Fruit fly (Drosophila melanogaster) whole organism, embryonic: ENCODE measurements around the gene CG7656.

Source experiments
- Bteb2 ChIP-seq: fragments of 200-800 bp; sonication (Bioruptor generic); optimal IDR thresholded peaks from 2 replicates; lab custom pipeline; 2016; ENCODE audit warnings: missing biosample characterization, missing genetic modification characterization
- CG11695 ChIP-seq: fragments of 200-800 bp; sonication (Bioruptor generic); IDR thresholded peaks from 3 replicates; pipeline ENCODE4 v1.3.6; 2022; ENCODE audit warnings: missing biosample characterization, missing genetic modification characterization
- CG12104 ChIP-seq: fragments of 200-800 bp; sonication (Bioruptor generic); optimal IDR thresholded peaks from 3 replicates; lab custom pipeline; 2016; ENCODE audit warnings: missing biosample characterization, missing genetic modification characterization
- CG13296 ChIP-seq: fragments of 200-800 bp; sonication (Bioruptor generic); optimal IDR thresholded peaks from 3 replicates; lab custom pipeline; 2018; ENCODE audit warnings: missing biosample characterization, mild to moderate bottlenecking, missing genetic modification characterization
- CG13424 ChIP-seq: fragments of 200-800 bp; sonication (Bioruptor generic); optimal IDR thresholded peaks from 2 replicates; lab custom pipeline; 2019; ENCODE audit warnings: missing biosample characterization, mild to moderate bottlenecking, missing genetic modification characterization, moderate library complexity
- CG14667 ChIP-seq: fragments of 200-800 bp; sonication (Bioruptor generic); IDR thresholded peaks from 2 replicates; pipeline ENCODE4 v1.3.6; 2022; ENCODE audit warnings: missing biosample characterization, missing genetic modification characterization
- CG15073 ChIP-seq: fragments of 200-800 bp; sonication (Bioruptor generic); optimal IDR thresholded peaks from 2 replicates; lab custom pipeline; 2016; ENCODE audit warnings: missing biosample characterization, missing genetic modification characterization
- CG15269 ChIP-seq: fragments of 200-800 bp; sonication (Bioruptor generic); optimal IDR thresholded peaks from 2 replicates; lab custom pipeline; 2018; ENCODE audit warnings: missing biosample characterization, mild to moderate bottlenecking, missing genetic modification characterization, moderate library complexity
- CG1603 ChIP-seq: fragments of 200-800 bp; sonication (Bioruptor generic); optimal IDR thresholded peaks from 2 replicates; lab custom pipeline; 2019; ENCODE audit warnings: missing biosample characterization, mild to moderate bottlenecking, missing genetic modification characterization, moderate library complexity
- CG17829 ChIP-seq: fragments of 200-800 bp; optimal IDR thresholded peaks from 2 replicates; lab custom pipeline; 2019; ENCODE audit warnings: missing biosample characterization, mild to moderate bottlenecking, missing genetic modification characterization, moderate library complexity
- CG2129 ChIP-seq: fragments of 200-800 bp; sonication (Bioruptor generic); IDR thresholded peaks from 2 replicates; pipeline ENCODE4 v1.3.6; 2022; ENCODE audit warnings: missing biosample characterization, missing genetic modification characterization; ENCODE audit not compliant: partially characterized antibody
- CG2199 ChIP-seq: fragments of 200-800 bp; sonication (Bioruptor generic); IDR thresholded peaks from 3 replicates; pipeline ENCODE4 v1.3.6; 2022; ENCODE audit warnings: missing biosample characterization, missing genetic modification characterization
- CG2202 ChIP-seq: fragments of 200-800 bp; sonication (Bioruptor generic); optimal IDR thresholded peaks from 2 replicates; lab custom pipeline; 2018; ENCODE audit warnings: missing biosample characterization, mild to moderate bottlenecking, missing genetic modification characterization
- CG31224 ChIP-seq: fragments of 200-800 bp; sonication (Bioruptor generic); IDR thresholded peaks from 2 replicates; pipeline ENCODE4 v1.3.6; 2022; ENCODE audit warnings: missing biosample characterization, missing genetic modification characterization
- CG3407 ChIP-seq: fragments of 200-800 bp; sonication (Bioruptor generic); optimal IDR thresholded peaks from 2 replicates; lab custom pipeline; 2018; ENCODE audit warnings: missing biosample characterization, mild to moderate bottlenecking, missing genetic modification characterization
- CG3838 ChIP-seq: fragments of 200-800 bp; sonication (Bioruptor generic); optimal IDR thresholded peaks from 3 replicates; lab custom pipeline; 2016; ENCODE audit warnings: missing biosample characterization, missing genetic modification characterization
- CG4360 ChIP-seq: fragments of 200-800 bp; sonication (Bioruptor generic); IDR thresholded peaks from 2 replicates; pipeline ENCODE4 v1.3.6; 2022; ENCODE audit warnings: missing biosample characterization, missing genetic modification characterization
- CG4854 ChIP-seq: fragments of 200-800 bp; sonication (Bioruptor generic); optimal IDR thresholded peaks from 2 replicates; lab custom pipeline; 2016; ENCODE audit warnings: missing biosample characterization, missing genetic modification characterization, inconsistent platforms
- CG7372 ChIP-seq: fragments of 200-800 bp; sonication (Bioruptor generic); IDR thresholded peaks from 2 replicates; pipeline ENCODE4 v1.3.6; 2022; ENCODE audit warnings: missing biosample characterization, missing genetic modification characterization
- Camta ChIP-seq: fragments of 200-800 bp; sonication (Bioruptor generic); optimal IDR thresholded peaks from 2 replicates; lab custom pipeline; 2016; ENCODE audit warnings: missing biosample characterization, missing genetic modification characterization
- Dad ChIP-seq: fragments of 200-800 bp; sonication (Bioruptor generic); optimal IDR thresholded peaks from 3 replicates; lab custom pipeline; 2016; ENCODE audit warnings: missing biosample characterization, missing genetic modification characterization
- Deaf1 ChIP-seq: fragments of 200-800 bp; optimal IDR thresholded peaks from 3 replicates; lab custom pipeline; 2019; ENCODE audit warnings: missing biosample characterization, mild to moderate bottlenecking, missing genetic modification characterization, moderate library complexity
- Doc2 ChIP-seq: fragments of 200-800 bp; sonication (Bioruptor generic); IDR thresholded peaks from 2 replicates; pipeline ENCODE4 v1.3.6; 2022; ENCODE audit warnings: missing biosample characterization, missing genetic modification characterization
- Ets65A ChIP-seq: fragments of 200-800 bp; sonication (Bioruptor generic); peaks from one replicate; lab custom pipeline; 2016; ENCODE audit warnings: missing biosample characterization, missing genetic modification characterization
- Ets97D ChIP-seq: fragments of 200-800 bp; sonication (Bioruptor generic); optimal IDR thresholded peaks from 3 replicates; lab custom pipeline; 2016; ENCODE audit warnings: missing biosample characterization, missing genetic modification characterization
- GATAe ChIP-seq: fragments of 200-800 bp; sonication (Bioruptor generic); conservative IDR thresholded peaks from 2 replicates; pipeline ENCODE4 v1.3.6; 2022; ENCODE audit warnings: missing biosample characterization, missing genetic modification characterization
- HHEX ChIP-seq: fragments of 200-800 bp; sonication (Bioruptor generic); optimal IDR thresholded peaks from 3 replicates; lab custom pipeline; 2017; ENCODE audit warnings: missing biosample characterization, mild to moderate bottlenecking, missing genetic modification characterization, missing genetic modification reagents
- HLHmδ ChIP-seq: fragments of 200-800 bp; sonication (Bioruptor generic); optimal IDR thresholded peaks from 2 replicates; lab custom pipeline; 2018; ENCODE audit warnings: missing biosample characterization, mild to moderate bottlenecking, missing genetic modification characterization, moderate library complexity
- Hsf ChIP-seq: fragments of 200-800 bp; sonication (Bioruptor generic); optimal IDR thresholded peaks from 3 replicates; lab custom pipeline; 2016; ENCODE audit warnings: missing biosample characterization, missing genetic modification characterization
- Med ChIP-seq: fragments of 200-800 bp; sonication (Bioruptor generic); peaks from one replicate; lab custom pipeline; 2016; ENCODE audit warnings: missing biosample characterization, missing genetic modification characterization, mild to moderate bottlenecking, inconsistent platforms, moderate library complexity
- Mes4 ChIP-seq: fragments of 200-800 bp; sonication (Bioruptor generic); optimal IDR thresholded peaks from 2 replicates; lab custom pipeline; 2016; ENCODE audit warnings: missing biosample characterization, missing genetic modification characterization
- Nf-YB ChIP-seq: fragments of 200-800 bp; sonication (Bioruptor generic); optimal IDR thresholded peaks from 3 replicates; lab custom pipeline; 2019; ENCODE audit warnings: missing biosample characterization, mild to moderate bottlenecking, missing genetic modification characterization, moderate library complexity
- Nf-YC ChIP-seq: fragments of 200-800 bp; optimal IDR thresholded peaks from 3 replicates; lab custom pipeline; 2019; ENCODE audit warnings: missing biosample characterization, mild to moderate bottlenecking, missing genetic modification characterization, moderate library complexity
- Optix ChIP-seq: fragments of 200-800 bp; sonication (Bioruptor generic); IDR thresholded peaks from 3 replicates; pipeline ENCODE4 v1.3.6; 2022; ENCODE audit warnings: missing biosample characterization, missing genetic modification characterization
- Spps ChIP-seq: fragments of 200-800 bp; sonication (Bioruptor generic); optimal IDR thresholded peaks from 2 replicates; lab custom pipeline; 2018; ENCODE audit warnings: missing biosample characterization, mild to moderate bottlenecking, missing genetic modification characterization
- Stat92E ChIP-seq, 3 experiments: fragments of >200 bp in 2 of 3; fragments of 200-800 bp in 1 of 3; sonication (Bioruptor generic) in 1 of 3; optimal IDR thresholded peaks; 2 replicates each; lab custom pipeline; 2017 to 2019; ENCODE audit warnings: missing biosample characterization in 3 of 3, missing genetic modification characterization in 3 of 3, mild to moderate bottlenecking in 1 of 3, moderate library complexity in 1 of 3
- ara ChIP-seq: fragments of 200-800 bp; sonication (Bioruptor generic); IDR thresholded peaks from 2 replicates; pipeline ENCODE4 v1.3.6; 2022; ENCODE audit warnings: missing biosample characterization, missing genetic modification characterization
- croc ChIP-seq: fragments of 200-800 bp; sonication (Bioruptor generic); conservative IDR thresholded peaks from 3 replicates; pipeline ENCODE4 v1.3.6; 2022; ENCODE audit warnings: missing biosample characterization, missing genetic modification characterization
- fd64A ChIP-seq: fragments of 200-800 bp; sonication (Bioruptor generic); optimal IDR thresholded peaks from 3 replicates; lab custom pipeline; 2018; ENCODE audit warnings: missing biosample characterization, mild to moderate bottlenecking, missing genetic modification characterization
- knrl ChIP-seq: fragments of 200-800 bp; sonication (Bioruptor generic); IDR thresholded peaks from 3 replicates; pipeline ENCODE4 v1.3.6; 2022; ENCODE audit warnings: missing biosample characterization, missing genetic modification characterization; ENCODE audit not compliant: partially characterized antibody
- lab ChIP-seq: fragments of 200-800 bp; sonication (Bioruptor generic); optimal IDR thresholded peaks from 3 replicates; lab custom pipeline; 2017; ENCODE audit warnings: missing biosample characterization, missing genetic modification characterization, mild to moderate bottlenecking, moderate library complexity, missing genetic modification reagents
- maf-S ChIP-seq: fragments of 200-800 bp; sonication (Bioruptor generic); optimal IDR thresholded peaks from 2 replicates; lab custom pipeline; 2016; ENCODE audit warnings: missing biosample characterization, missing genetic modification characterization
- onecut ChIP-seq: fragments of 200-800 bp; sonication (Bioruptor generic); IDR thresholded peaks from 2 replicates; pipeline ENCODE4 v1.3.6; 2022; ENCODE audit warnings: missing biosample characterization, missing genetic modification characterization
- pum ChIP-seq: fragments of 200-800 bp; sonication (Bioruptor generic); optimal IDR thresholded peaks from 2 replicates; lab custom pipeline; 2016; ENCODE audit warnings: missing biosample characterization, missing genetic modification characterization
- sima ChIP-seq: fragments of 200-800 bp; sonication (Bioruptor generic); optimal IDR thresholded peaks from 2 replicates; lab custom pipeline; 2016; ENCODE audit warnings: missing biosample characterization, missing genetic modification characterization
- sqz ChIP-seq: fragments of 200-800 bp; sonication (Bioruptor generic); optimal IDR thresholded peaks from 3 replicates; lab custom pipeline; 2018; ENCODE audit warnings: missing biosample characterization, mild to moderate bottlenecking, missing genetic modification characterization
- tgo ChIP-seq: fragments of 200-800 bp; sonication (Bioruptor generic); IDR thresholded peaks from 3 replicates; pipeline ENCODE4 v1.3.6; 2022; ENCODE audit warnings: missing biosample characterization, missing genetic modification characterization
- zf30C ChIP-seq: fragments of 200-800 bp; sonication (Bioruptor generic); optimal IDR thresholded peaks from 3 replicates; lab custom pipeline; 2018; ENCODE audit warnings: missing biosample characterization, mild to moderate bottlenecking, missing genetic modification characterization
- zfh2 ChIP-seq: fragments of 200-800 bp; sonication (Bioruptor generic); optimal IDR thresholded peaks from 2 replicates; lab custom pipeline; 2016; ENCODE audit warnings: missing biosample characterization, missing genetic modification characterization

The CG7656 gene

dm6 chr3L:15625676-15626414 is 37.9 kb upstream of the CG7656 start (continued):
- TF ChIP-seq croc (GFP tag; lab: Robert Waterston, UW), result peak; percentile 84
- TF ChIP-seq CG7372 (GFP tag; lab: Robert Waterston, UW), result peak; percentile 87
- peak; percentile 76 for TF ChIP-seq Deaf1
- peak; percentile 65 for TF ChIP-seq HLHmδ (GFP tag; lab: Kevin White, UChicago)
- no peak for TF ChIP-seq Ets97D (GFP tag; lab: Kevin White, UChicago)
- peak; percentile 86 for TF ChIP-seq CG3407 (GFP tag; lab: Kevin White, UChicago)
- TF ChIP-seq Stat92E (GFP tag; optimal IDR thresholded peaks at IDR 0.05; lab: Kevin White, UChicago), result peak in 1 of 3 experiments; percentile 74
- peak; percentile 9 for TF ChIP-seq CG15073 (GFP tag; lab: Kevin White, UChicago)
- TF ChIP-seq CG13424, result peak; percentile 94
- no peak for TF ChIP-seq knrl
- peak; percentile 91 for TF ChIP-seq CG3838
- TF ChIP-seq CG2199, result 0 out of 3 replicates have a peak, but pooled peaks have one; percentile 13
- TF ChIP-seq CG12104 (GFP tag; lab: Kevin White, UChicago), result peak; percentile 89
- TF ChIP-seq GATAe (GFP tag; lab: Robert Waterston, UW), result peak; percentile 41; the same call in 1 of the 2 replicates
- peak; percentile 89 for TF ChIP-seq CG11695 (GFP tag; lab: Robert Waterston, UW)
- no peak for TF ChIP-seq maf-S (GFP tag; lab: Kevin White, UChicago)
- TF ChIP-seq CG31224, result peak; percentile 80
- no peak for TF ChIP-seq Doc2 (GFP tag; lab: Robert Waterston, UW)
- TF ChIP-seq Spps (tag; lab: Kevin White, UChicago), result peak; percentile 89
- peak; percentile 9 for TF ChIP-seq CG4854
- TF ChIP-seq lab (GFP tag; lab: Kevin White, UChicago), result peak; percentile 90
- peak; percentile 86 for TF ChIP-seq HHEX
- peak; percentile 67 for TF ChIP-seq ara (GFP tag; lab: Robert Waterston, UW)
- peak; percentile 80 for TF ChIP-seq Nf-YB (GFP tag; lab: Kevin White, UChicago)
- TF ChIP-seq tgo (GFP tag; lab: Robert Waterston, UW), result peak; percentile 88
- peak; percentile 80 for TF ChIP-seq fd64A (GFP tag; lab: Kevin White, UChicago)
- peak; percentile 15 for TF ChIP-seq zfh2 (GFP tag; lab: Kevin White, UChicago)
- peak; percentile 28 for TF ChIP-seq Bteb2 (GFP tag; lab: Kevin White, UChicago)
- no peak for TF ChIP-seq CG2129 (GFP tag; lab: Robert Waterston, UW)
- TF ChIP-seq CG2202 (tag; lab: Kevin White, UChicago), result peak; percentile 70
- TF ChIP-seq Hsf (GFP tag; lab: Kevin White, UChicago), result peak; percentile 69
- TF ChIP-seq Nf-YC (tag; lab: Kevin White, UChicago), result peak; percentile 72
- TF ChIP-seq CG4360 (GFP tag; lab: Robert Waterston, UW), result peak; percentile 45; the same call in 1 of the 2 replicates
- TF ChIP-seq sima, result no peak
- TF ChIP-seq zf30C (GFP tag; lab: Kevin White, UChicago), result peak; percentile 64
- TF ChIP-seq sqz (GFP tag; lab: Kevin White, UChicago), result peak; percentile 71
- peak; percentile 92 for TF ChIP-seq CG15269 (tag; lab: Kevin White, UChicago)
- no peak for TF ChIP-seq Optix (GFP tag; lab: Robert Waterston, UW)
- TF ChIP-seq Camta, result peak; percentile 50
- peak; percentile 38 for TF ChIP-seq CG1603 (tag; lab: Kevin White, UChicago)
- peak; percentile 39 for TF ChIP-seq Ets65A (GFP tag; lab: Kevin White, UChicago)
- TF ChIP-seq Med (GFP tag; lab: Kevin White, UChicago), result peak; percentile 92
- peak; percentile 45 for TF ChIP-seq onecut (GFP tag; lab: Robert Waterston, UW)
- TF ChIP-seq Mes4 (GFP tag; lab: Kevin White, UChicago), result no peak
- TF ChIP-seq CG13296 (GFP tag; lab: Kevin White, UChicago), result peak; percentile 79
- TF ChIP-seq Dad (GFP tag; lab: Kevin White, UChicago), result no peak
- TF ChIP-seq CG14667 (GFP tag; lab: Robert Waterston, UW), result peak; percentile 74; the same call in 1 of the 2 replicates
- TF ChIP-seq pum, result peak; percentile 2
- TF ChIP-seq CG17829 (tag; lab: Kevin White, UChicago), result peak; percentile 91
